Fruit fly (Drosophila melanogaster): Measurements from ENCODE around the gene CG6310.

- TF ChIP-seq EcR (GFP tag; optimal IDR thresholded peaks at IDR 0.05) (no peak), psq (optimal IDR thresholded peaks at IDR 0.05) (no peak), usp (GFP tag; optimal IDR thresholded peaks at IDR 0.05) (no peak), pan (optimal IDR thresholded peaks at IDR 0.05) (no peak), CG8478 (optimal IDR thresholded peaks at IDR 0.05) (no peak)
Observed at dm6 chr3L:11117733-11118132, 48.1 kb upstream of the CG6310 start.
